Fruit fly (Drosophila melanogaster): ENCODE measurements around the gene CG4025.
A peak's percentile ranks its signal among the peaks of the same experiment; 100 is the strongest.

Gene CG4025

DNA sequence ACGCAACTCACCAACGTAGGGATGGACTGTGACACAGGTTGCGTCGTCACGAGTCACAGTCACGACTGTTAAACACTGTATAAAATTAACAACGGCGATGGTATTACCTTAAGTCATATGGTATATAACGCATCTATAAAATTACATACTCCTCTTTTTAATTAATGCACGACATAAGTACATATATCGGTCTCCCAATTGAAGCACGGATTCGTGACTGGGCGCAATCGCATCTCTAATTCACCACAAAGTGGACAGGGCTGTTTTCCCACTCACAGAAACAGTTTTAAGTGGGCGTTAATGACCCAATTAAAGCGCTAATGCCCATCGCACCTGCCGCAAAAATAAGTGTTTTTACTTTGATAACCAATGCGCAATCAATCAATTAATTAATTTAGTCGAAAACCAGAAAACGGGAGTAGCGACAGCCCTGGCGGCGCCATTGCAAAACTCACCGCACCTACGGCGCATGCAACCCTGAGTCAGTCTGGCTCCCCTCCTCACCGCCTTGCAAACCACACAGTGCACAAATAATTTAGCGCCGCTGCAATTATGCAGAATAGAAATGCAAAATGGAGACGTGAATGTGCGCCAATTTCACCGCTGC, 35.4 kb upstream of the CG4025 start, which contains the start of gene CG4313 (continued):
- peak; percentile 70 for TF ChIP-seq CG10631 (GFP tag; optimal IDR thresholded peaks at IDR 0.05)
- peak; percentile 76 for TF ChIP-seq Met (GFP tag; optimal IDR thresholded peaks at IDR 0.05)
- 0 out of 3 replicates have a peak, but pooled peaks have one; percentile 32 for TF ChIP-seq CG8119 (GFP tag; IDR thresholded peaks at IDR 0.05)
- TF ChIP-seq Blimp-1 (GFP tag; optimal IDR thresholded peaks at IDR 0.05), result no peak
- TF ChIP-seq fkh (GFP tag; optimal IDR thresholded peaks at IDR 0.05), result no peak
- TF ChIP-seq CG10669 (GFP tag; optimal IDR thresholded peaks at IDR 0.05), result peak; percentile 46
- TF ChIP-seq Smox (GFP tag; optimal IDR thresholded peaks at IDR 0.05), result peak; percentile 74
- peak; percentile 82 for TF ChIP-seq cyc (GFP tag; optimal IDR thresholded peaks at IDR 0.05)
- no peak for TF ChIP-seq Hr38 (GFP tag; optimal IDR thresholded peaks at IDR 0.05)
- TF ChIP-seq Lpt (GFP tag; optimal IDR thresholded peaks at IDR 0.05), result no peak
- TF ChIP-seq CG11762 (GFP tag; optimal IDR thresholded peaks at IDR 0.05; ENCODE audit: insufficient read depth), result peak; percentile 26
- no peak; the same call in 2 of the 3 replicates for TF ChIP-seq CG6163 (GFP tag; IDR thresholded peaks at IDR 0.05)
- 0 out of 2 replicates have a peak, but pooled peaks have one; percentile 26 for TF ChIP-seq Gug (GFP tag; IDR thresholded peaks at IDR 0.05)
- TF ChIP-seq CG6808 (GFP tag; optimal IDR thresholded peaks at IDR 0.05), result peak; percentile 64
- peak; percentile 76 for TF ChIP-seq pdm3 (GFP tag; optimal IDR thresholded peaks at IDR 0.05)
- TF ChIP-seq Hr39 (GFP tag; optimal IDR thresholded peaks at IDR 0.05), result peak; percentile 75
- peak; percentile 37 for TF ChIP-seq spab (GFP tag; optimal IDR thresholded peaks at IDR 0.05)
- peak; percentile 77 for TF ChIP-seq topi (GFP tag; optimal IDR thresholded peaks at IDR 0.05)
- TF ChIP-seq dsx (GFP tag; optimal IDR thresholded peaks at IDR 0.05; ENCODE audit: poor library complexity, severe bottlenecking), result peak; percentile 33
- peak; percentile 63 for TF ChIP-seq CG3919 (GFP tag; optimal IDR thresholded peaks at IDR 0.05)
- TF ChIP-seq CG34406 (GFP tag; optimal IDR thresholded peaks at IDR 0.05), result peak; percentile 64
- TF ChIP-seq acj6 (GFP tag; optimal IDR thresholded peaks at IDR 0.05), result peak; percentile 66
- TF ChIP-seq salr (GFP tag; optimal IDR thresholded peaks at IDR 0.05), result peak; percentile 5 to 40
- peak; percentile 33 for TF ChIP-seq CG4318 (GFP tag; optimal IDR thresholded peaks at IDR 0.05)
- no peak for TF ChIP-seq CG6854 (GFP tag; optimal IDR thresholded peaks at IDR 0.05)
- TF ChIP-seq CG3032 (tag; optimal IDR thresholded peaks at IDR 0.05), result peak; percentile 69
- peak; percentile 72 for TF ChIP-seq Ets21C (GFP tag; optimal IDR thresholded peaks at IDR 0.05)
- peak; percentile 70 for TF ChIP-seq Eip75B (GFP tag; optimal IDR thresholded peaks at IDR 0.05)
- TF ChIP-seq CG15336 (GFP tag; IDR thresholded peaks at IDR 0.05), result peak; percentile 65
- TF ChIP-seq Eip78C (GFP tag), result peak; percentile 88
- TF ChIP-seq CG9139 (GFP tag; optimal IDR thresholded peaks at IDR 0.05), result peak; percentile 43
- TF ChIP-seq CG6792 (GFP tag; optimal IDR thresholded peaks at IDR 0.05), result peak; percentile 68

DNA sequence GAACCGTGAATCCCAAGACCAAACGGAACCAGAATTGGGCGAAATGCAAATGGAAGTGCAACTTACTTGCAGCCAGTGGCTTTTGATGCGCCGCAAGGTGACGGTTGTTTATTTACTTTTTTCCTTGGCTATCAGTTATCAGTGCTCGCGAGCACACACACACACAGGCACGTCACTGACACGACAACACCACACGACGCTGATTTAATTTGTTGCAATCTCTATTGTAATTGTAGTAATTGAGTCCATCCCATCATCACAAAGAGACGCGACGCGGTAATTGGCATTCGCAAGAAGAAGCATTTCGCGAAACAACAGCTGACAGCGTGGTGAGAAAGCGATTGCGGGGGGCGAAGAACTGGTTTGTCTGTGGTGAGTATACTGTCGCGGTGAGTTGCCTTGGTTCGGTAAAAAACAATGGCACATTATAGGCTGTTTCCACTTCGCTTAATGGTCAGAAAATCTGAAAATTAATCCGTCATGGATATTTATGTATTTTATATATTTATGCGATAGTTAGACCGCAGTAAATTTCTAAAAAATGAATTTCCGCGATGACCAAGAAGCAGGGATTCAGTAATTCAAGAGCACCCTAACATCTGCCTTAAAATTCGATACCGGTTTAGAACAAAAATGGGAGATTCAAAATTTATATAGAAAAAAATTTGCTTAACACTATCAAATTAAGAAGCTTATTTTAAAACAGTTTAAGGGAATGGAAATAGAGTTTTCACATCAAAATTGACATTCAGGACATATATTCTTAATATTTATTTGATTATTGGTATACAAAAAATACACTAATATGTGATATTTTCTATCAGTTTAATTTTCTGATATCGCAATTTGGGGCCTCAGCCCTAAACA, 34.6 kb upstream of the CG4025 start, which contains the start of the genes Actn and usp:
Gene Actn (minus strand): TSS at position 331 of the 867 bp plus-strand sequence.
Gene usp (minus strand): TSS at position 331 of the 867 bp plus-strand sequence.
- peak; percentile 50 for TF ChIP-seq Sox102F (GFP tag; optimal IDR thresholded peaks at IDR 0.05)
- TF ChIP-seq eg (GFP tag; IDR thresholded peaks at IDR 0.05), result peak; percentile 49; the same call in 2 of the 3 replicates
- TF ChIP-seq CG9139 (GFP tag; optimal IDR thresholded peaks at IDR 0.05), result no peak
- no peak for TF ChIP-seq achi (GFP tag; optimal IDR thresholded peaks at IDR 0.05)
- no peak for TF ChIP-seq Lpt (GFP tag; optimal IDR thresholded peaks at IDR 0.05)
- no peak for TF ChIP-seq CG11902 (GFP tag; optimal IDR thresholded peaks at IDR 0.05)
- peak; percentile 63 for TF ChIP-seq CG6854 (GFP tag; optimal IDR thresholded peaks at IDR 0.05)
- peak; percentile 45 for TF ChIP-seq Smox (GFP tag; optimal IDR thresholded peaks at IDR 0.05)
- peak; percentile 32 for TF ChIP-seq lz (GFP tag; optimal IDR thresholded peaks at IDR 0.05)
- peak; percentile 43 for TF ChIP-seq esn (GFP tag; optimal IDR thresholded peaks at IDR 0.05)
- peak; percentile 8 for TF ChIP-seq CG1621 (tag; optimal IDR thresholded peaks at IDR 0.05)
- no peak for TF ChIP-seq salr (GFP tag; optimal IDR thresholded peaks at IDR 0.05)
- TF ChIP-seq CG32006 (GFP tag; optimal IDR thresholded peaks at IDR 0.05), result peak; percentile 24
- peak; percentile 37 for TF ChIP-seq cyc (GFP tag; optimal IDR thresholded peaks at IDR 0.05)
- TF ChIP-seq Met (GFP tag; optimal IDR thresholded peaks at IDR 0.05), result peak; percentile 42
- no peak for TF ChIP-seq CG11294 (GFP tag; IDR thresholded peaks at IDR 0.05)
- TF ChIP-seq CG11762 (GFP tag; optimal IDR thresholded peaks at IDR 0.05; ENCODE audit: insufficient read depth), result no peak
- peak; percentile 38 for TF ChIP-seq OdsH (GFP tag; optimal IDR thresholded peaks at IDR 0.05)
- no peak for TF ChIP-seq fd59A (GFP tag; optimal IDR thresholded peaks at IDR 0.05)
- TF ChIP-seq Blimp-1 (GFP tag; optimal IDR thresholded peaks at IDR 0.05), result no peak
- peak; percentile 30 for TF ChIP-seq net (GFP tag; optimal IDR thresholded peaks at IDR 0.05)
- TF ChIP-seq fd85E (GFP tag; optimal IDR thresholded peaks at IDR 0.05), result peak; percentile 4
- TF ChIP-seq CG10669 (GFP tag; optimal IDR thresholded peaks at IDR 0.05), result no peak
- TF ChIP-seq topi (GFP tag; optimal IDR thresholded peaks at IDR 0.05), result peak; percentile 32
- peak; percentile 26 for TF ChIP-seq CG4318 (GFP tag; optimal IDR thresholded peaks at IDR 0.05)
- no peak for TF ChIP-seq Eip75B (GFP tag; optimal IDR thresholded peaks at IDR 0.05)
- no peak for TF ChIP-seq CG6276 (GFP tag; optimal IDR thresholded peaks at IDR 0.05)
- peak; percentile 21 for TF ChIP-seq CG6792 (GFP tag; optimal IDR thresholded peaks at IDR 0.05)
